Worm (Caenorhabditis elegans) whole organism, L3 larva: ENCODE data around the gene scl-12.

Source experiments
- nhr-11 ChIP-seq: fragments of 150-350 bp; optimal IDR thresholded peaks from 2 replicates; lab custom pipeline; 2014; ENCODE audit warnings: missing biosample characterization, missing genetic modification characterization
- nhr-12 ChIP-seq: fragments of 150-350 bp; optimal IDR thresholded peaks from 2 replicates; lab custom pipeline; 2014; ENCODE audit warnings: missing biosample characterization, missing genetic modification characterization
- nhr-67 ChIP-seq: fragments of 150-350 bp; optimal IDR thresholded peaks from 2 replicates; lab custom pipeline; 2014; ENCODE audit warnings: missing biosample characterization, missing genetic modification characterization
- pqm-1 ChIP-seq: fragments of 150-350 bp; optimal IDR thresholded peaks from 2 replicates; lab custom pipeline; 2017; ENCODE audit warnings: missing biosample characterization, missing genetic modification characterization, inconsistent platforms
- unc-62 ChIP-seq: fragments of 150-350 bp; sonication (generic microtip); optimal IDR thresholded peaks from 4 replicates; lab custom pipeline; 2014; ENCODE audit warnings: missing biosample characterization, missing genetic modification reagents, missing genetic modification characterization

DNA sequence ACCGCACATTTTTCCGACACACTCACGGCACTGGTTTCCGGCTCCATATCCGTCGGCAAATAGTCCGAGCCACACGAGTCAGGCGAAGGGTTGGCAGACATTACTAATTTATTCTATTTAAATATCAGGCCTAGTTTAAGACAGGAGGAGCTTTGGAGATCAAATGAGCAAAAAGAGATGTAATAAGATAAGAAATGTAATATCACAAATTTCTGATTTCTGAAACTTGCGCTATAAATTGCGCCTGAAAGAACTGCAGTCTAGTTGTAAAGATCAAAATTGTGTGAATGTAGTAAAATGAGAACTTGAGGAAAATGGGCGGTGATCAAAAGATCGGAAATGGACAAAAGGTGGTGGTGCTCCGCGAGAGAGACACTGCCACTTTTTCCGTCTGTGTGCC lies 42.5 kb downstream of the scl-12 start, which contains the start of gene nhr-186:
- TF ChIP-seq nhr-67, result no peak
- no peak for TF ChIP-seq unc-62 (GFP tag; lab: Kevin White, UChicago)
- no peak for TF ChIP-seq pqm-1 (tag; lab: Kevin White, UChicago)
- TF ChIP-seq nhr-12 (tag; lab: Kevin White, UChicago), result no peak
- no peak for TF ChIP-seq nhr-11 (tag; lab: Kevin White, UChicago)
